Fruit fly (Drosophila melanogaster): Measurements from ENCODE around the gene niki.

The niki gene

DNA sequence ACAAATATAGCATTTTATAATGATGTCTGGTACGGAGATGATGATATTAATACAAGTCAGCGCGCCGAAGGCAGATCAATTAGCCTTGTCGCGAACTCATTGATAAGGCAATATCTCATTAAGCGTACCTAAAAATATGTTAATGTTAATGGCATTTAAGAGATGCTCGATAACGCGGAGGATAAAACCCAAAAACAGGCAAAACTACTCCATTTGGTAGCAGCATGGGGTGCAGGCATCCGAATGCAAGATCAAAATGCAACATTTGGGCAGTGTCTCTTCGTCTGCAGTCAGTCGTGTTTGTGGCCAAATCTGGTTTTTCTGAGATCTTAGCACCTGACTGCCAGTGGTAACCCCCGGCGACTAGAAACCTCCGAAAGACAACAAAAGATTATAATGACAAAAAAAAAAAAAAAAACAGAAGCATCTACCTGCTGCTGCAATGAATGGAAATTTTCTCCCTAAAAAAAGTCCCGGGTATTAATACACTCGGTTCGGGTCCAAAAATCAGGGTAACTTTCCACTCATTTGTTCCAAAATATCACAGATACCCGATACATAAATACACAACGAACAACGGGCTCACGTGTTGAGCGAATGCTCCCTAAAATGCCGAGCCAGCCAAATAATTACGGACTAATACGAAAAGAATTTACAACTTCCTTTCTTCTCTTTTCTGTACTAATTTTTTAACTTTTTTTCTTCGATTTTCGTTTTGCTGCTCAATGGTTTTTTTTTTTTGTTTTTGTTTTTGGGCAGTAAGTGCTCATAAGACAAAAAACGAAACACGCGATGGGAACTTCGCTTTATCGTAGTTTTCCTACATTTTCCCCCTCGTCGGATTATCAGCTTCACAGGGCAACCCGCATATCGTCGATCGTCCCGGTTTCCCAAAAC, 20.8 kb upstream of the niki start:
- TF ChIP-seq CTCF (optimal IDR thresholded peaks at IDR 0.05), result no peak
- TF ChIP-seq CG8478 (optimal IDR thresholded peaks at IDR 0.05), result no peak

DNA sequence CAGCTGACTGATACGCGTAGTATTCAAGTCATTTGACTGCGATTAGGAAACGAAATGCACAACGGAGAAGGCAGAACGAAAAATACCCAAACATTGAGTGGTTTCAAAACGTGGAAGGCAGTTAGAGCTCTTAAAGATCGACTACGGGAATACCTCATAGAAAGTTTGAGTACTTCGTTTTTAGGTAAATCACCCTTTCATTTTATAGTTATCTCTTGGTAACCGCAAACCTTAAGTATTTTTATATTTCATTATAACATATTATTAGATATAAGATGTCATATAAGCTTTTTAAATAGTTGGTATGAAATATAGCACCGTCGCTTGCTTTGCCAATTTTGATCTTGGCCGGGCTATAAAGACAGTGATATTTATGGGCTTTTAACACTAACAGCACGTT, 19.7 kb upstream of the niki start:
- TF ChIP-seq CG8478 (optimal IDR thresholded peaks at IDR 0.05) (no peak), CTCF (optimal IDR thresholded peaks at IDR 0.05) (no peak)

- TF ChIP-seq CG8478 (optimal IDR thresholded peaks at IDR 0.05) (no peak), CTCF (optimal IDR thresholded peaks at IDR 0.05) (no peak)
These were observed 16.2 kb upstream of the niki start, which contains the start of gene Esp for dm6 chr3R:24841635-24842034. Gene Esp (plus strand): TSS chr3R:24841935.

- no peak for TF ChIP-seq CG8478 (optimal IDR thresholded peaks at IDR 0.05)
- TF ChIP-seq CTCF (optimal IDR thresholded peaks at IDR 0.05), result no peak
These were observed 15.6 kb upstream of the niki start, which contains the start of gene CG33658 for dm6 chr3R:24841063-24841462. Gene CG33658 (minus strand): TSS chr3R:24841163.

- TF ChIP-seq CTCF (optimal IDR thresholded peaks at IDR 0.05), result no peak
- no peak for TF ChIP-seq CG8478 (optimal IDR thresholded peaks at IDR 0.05)
These were observed 8.2 kb upstream of the niki start, which contains the start of gene sosie for dm6 chr3R:24833652-24834051. Gene sosie (plus strand): TSS chr3R:24833952.

DNA sequence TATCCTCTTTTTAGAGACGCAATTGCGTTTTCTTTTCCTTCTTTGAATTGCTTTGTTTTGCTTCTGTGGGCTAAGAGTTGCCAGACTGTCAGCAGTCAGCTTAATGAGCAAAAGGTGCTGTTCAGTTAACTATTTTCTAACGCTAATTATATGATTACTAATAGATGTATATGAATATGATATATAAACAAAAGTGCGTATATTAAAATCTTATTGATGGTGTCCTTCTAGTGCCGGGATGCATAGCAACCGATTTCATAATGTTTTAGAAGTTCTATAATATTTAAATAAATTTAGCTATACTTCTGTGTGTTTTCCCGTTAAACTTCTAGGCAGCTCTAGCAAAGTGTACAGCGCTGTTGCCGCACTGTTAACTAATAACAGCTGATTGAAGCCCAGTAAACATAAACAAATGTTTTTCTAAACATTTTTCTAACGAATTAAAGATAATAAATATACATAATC, 4.5 kb upstream of the niki start, which contains the start of the genes Kaz and CG43273:
Gene Kaz, minus strand, starts transcription at position 73 of the 465 bp plus-strand sequence.
Gene CG43273, plus strand, starts transcription at position 415 of the 465 bp plus-strand sequence.
- no peak for TF ChIP-seq CG8478 (optimal IDR thresholded peaks at IDR 0.05)
- peak in 1 of 2 experiments; percentile 10 for TF ChIP-seq CTCF (optimal IDR thresholded peaks at IDR 0.05)

DNA sequence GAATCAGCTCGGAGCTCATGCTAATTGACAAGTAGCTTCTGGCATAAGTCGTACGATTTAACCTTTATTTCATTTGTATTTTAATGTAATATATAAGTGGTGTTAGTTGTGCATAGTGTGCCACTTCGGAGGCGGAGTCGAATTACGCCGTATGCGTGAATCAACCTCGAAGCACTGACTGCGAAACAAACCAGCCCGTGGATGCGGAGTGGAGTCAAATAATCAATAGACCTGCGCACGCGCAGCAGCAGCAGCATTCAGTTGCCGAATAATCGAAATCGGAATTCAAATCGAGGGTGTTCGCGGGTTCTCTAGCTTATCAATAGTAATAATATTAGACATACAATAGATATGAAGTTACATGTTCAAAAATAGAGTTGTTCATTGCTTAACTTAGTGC, 2.8 kb upstream of the niki start, which contains the start of gene RabX4:
Gene RabX4, minus strand, starts transcription at position 176 of the 400 bp plus-strand sequence.
- TF ChIP-seq CTCF (optimal IDR thresholded peaks at IDR 0.05) (no peak), CG8478 (optimal IDR thresholded peaks at IDR 0.05) (no peak)

- no peak for TF ChIP-seq CTCF (optimal IDR thresholded peaks at IDR 0.05)
- TF ChIP-seq CG8478 (optimal IDR thresholded peaks at IDR 0.05), result no peak
These were observed 2.4 kb downstream of the niki start for dm6 chr3R:24823061-24823460.

dm6 chr3R:24816993-24817854, 8.2 kb downstream of the niki start, which contains the start of the genes CG5808 and Saf-B:
Gene CG5808 (minus strand): TSS chr3R:24817007.
Gene Saf-B (plus strand): TSS chr3R:24817464.
- TF ChIP-seq CTCF (optimal IDR thresholded peaks at IDR 0.05) (no peak), CG8478 (optimal IDR thresholded peaks at IDR 0.05) (no peak)

- TF ChIP-seq CTCF (optimal IDR thresholded peaks at IDR 0.05), result no peak
- TF ChIP-seq CG8478 (optimal IDR thresholded peaks at IDR 0.05), result no peak
These were observed 11.7 kb downstream of the niki start, which contains the start of the genes lili and CG34150 for dm6 chr3R:24813637-24814301. Gene lili (minus strand): TSS chr3R:24814012. Gene CG34150 (plus strand): TSS chr3R:24814262.

DNA sequence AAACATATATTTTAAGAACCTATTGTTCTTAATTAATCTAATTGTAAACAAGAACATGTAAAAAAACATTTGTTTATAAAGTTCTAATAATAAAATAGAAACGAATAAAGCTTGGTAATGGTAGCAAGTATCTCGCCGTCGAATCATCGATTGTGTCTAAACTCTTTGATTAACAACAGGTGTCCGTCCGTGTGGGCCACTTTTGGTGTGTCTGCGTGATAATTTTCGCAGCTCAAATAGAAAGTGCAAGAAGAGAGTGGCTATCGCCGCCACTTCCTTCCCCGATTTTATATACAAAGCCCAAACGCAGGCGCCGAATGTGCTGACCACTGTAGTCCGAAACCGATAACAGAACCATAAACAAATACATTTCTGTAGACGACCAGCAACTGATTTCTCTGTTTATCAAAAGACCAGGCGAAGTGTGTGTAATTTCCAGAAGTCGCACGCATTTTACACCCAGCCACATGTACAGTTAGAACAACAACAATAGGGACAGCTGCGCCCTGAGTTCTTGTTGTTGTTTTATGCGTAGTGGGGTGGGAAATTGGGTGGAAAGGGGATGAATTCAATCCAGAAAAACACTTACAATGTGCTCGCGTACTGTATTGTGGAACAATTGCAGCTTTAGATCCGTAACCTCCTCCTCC, 12.3 kb downstream of the niki start:
- TF ChIP-seq CTCF (optimal IDR thresholded peaks at IDR 0.05), result no peak
- TF ChIP-seq CG8478 (optimal IDR thresholded peaks at IDR 0.05), result no peak

dm6 chr3R:24812394-24812793, 13.1 kb downstream of the niki start:
- TF ChIP-seq CG8478 (optimal IDR thresholded peaks at IDR 0.05), result no peak
- TF ChIP-seq CTCF (optimal IDR thresholded peaks at IDR 0.05), result no peak

dm6 chr3R:24810844-24811625, 14.4 kb downstream of the niki start:
- TF ChIP-seq CTCF (optimal IDR thresholded peaks at IDR 0.05), result no peak
- no peak for TF ChIP-seq CG8478 (optimal IDR thresholded peaks at IDR 0.05)
